Fruit fly (Drosophila melanogaster) whole organism, embryonic: ENCODE measurements around the gene CG14535.

ENCODE experiments used
- ATbp ChIP-seq: fragments of 200-800 bp; sonication (Bioruptor generic); optimal IDR thresholded peaks from 2 replicates; lab custom pipeline; 2017; ENCODE audit warnings: missing biosample characterization, mild to moderate bottlenecking, missing genetic modification characterization, missing genetic modification reagents
- Atf6 ChIP-seq: fragments of 200-800 bp; sonication (Bioruptor generic); IDR thresholded peaks from 2 replicates; pipeline ENCODE4 v1.3.6; 2022; ENCODE audit warnings: missing biosample characterization, missing genetic modification characterization
- B-H1 ChIP-seq: fragments of 200-800 bp; sonication (Bioruptor generic); IDR thresholded peaks from 3 replicates; pipeline ENCODE4 v1.3.6; 2022; ENCODE audit warnings: missing biosample characterization, missing genetic modification characterization
- Blimp-1 ChIP-seq: fragments of 200-800 bp; sonication (Bioruptor generic); optimal IDR thresholded peaks from 3 replicates; lab custom pipeline; 2018; ENCODE audit warnings: missing biosample characterization, missing genetic modification characterization, mild to moderate bottlenecking, moderate library complexity, missing genetic modification reagents
- CG12155 ChIP-seq: fragments of 200-800 bp; sonication (Bioruptor generic); optimal IDR thresholded peaks from 3 replicates; lab custom pipeline; 2016; ENCODE audit warnings: missing biosample characterization, missing genetic modification characterization
- CG12236 ChIP-seq: fragments of 200-800 bp; sonication (Bioruptor generic); optimal IDR thresholded peaks from 2 replicates; lab custom pipeline; 2016; ENCODE audit warnings: missing biosample characterization, missing genetic modification characterization
- CG12769 ChIP-seq: fragments of 200-800 bp; sonication (Bioruptor generic); optimal IDR thresholded peaks from 2 replicates; lab custom pipeline; 2019; ENCODE audit warnings: missing biosample characterization, mild to moderate bottlenecking, missing genetic modification characterization, moderate library complexity
- CG12942 ChIP-seq: fragments of 200-800 bp; sonication (Bioruptor generic); optimal IDR thresholded peaks from 3 replicates; lab custom pipeline; 2016; ENCODE audit warnings: missing biosample characterization, missing genetic modification characterization
- CG13296 ChIP-seq: fragments of 200-800 bp; sonication (Bioruptor generic); optimal IDR thresholded peaks from 3 replicates; lab custom pipeline; 2018; ENCODE audit warnings: missing biosample characterization, mild to moderate bottlenecking, missing genetic modification characterization
- CG14667 ChIP-seq: fragments of 200-800 bp; sonication (Bioruptor generic); IDR thresholded peaks from 2 replicates; pipeline ENCODE4 v1.3.6; 2022; ENCODE audit warnings: missing biosample characterization, missing genetic modification characterization
- CG14710 ChIP-seq: fragments of 200-800 bp; sonication (Bioruptor generic); optimal IDR thresholded peaks from 3 replicates; lab custom pipeline; 2019; ENCODE audit warnings: missing biosample characterization, mild to moderate bottlenecking, missing genetic modification characterization, moderate library complexity
- CG1603 ChIP-seq: fragments of 200-800 bp; sonication (Bioruptor generic); optimal IDR thresholded peaks from 2 replicates; lab custom pipeline; 2019; ENCODE audit warnings: missing biosample characterization, mild to moderate bottlenecking, missing genetic modification characterization, moderate library complexity
- CG17385 ChIP-seq: fragments of 200-800 bp; sonication (Bioruptor generic); optimal IDR thresholded peaks from 3 replicates; lab custom pipeline; 2018; ENCODE audit warnings: missing biosample characterization, mild to moderate bottlenecking, missing genetic modification characterization
- CG17568 ChIP-seq: fragments of 200-800 bp; sonication (Bioruptor generic); optimal IDR thresholded peaks from 2 replicates; lab custom pipeline; 2018; ENCODE audit warnings: missing biosample characterization, mild to moderate bottlenecking, missing genetic modification characterization, moderate library complexity
- CG2120 ChIP-seq: fragments of 200-800 bp; sonication (Bioruptor generic); optimal IDR thresholded peaks from 3 replicates; lab custom pipeline; 2016; ENCODE audit warnings: missing biosample characterization, missing genetic modification characterization
- CG34422 ChIP-seq: fragments of 200-800 bp; sonication (Bioruptor generic); IDR thresholded peaks from 3 replicates; pipeline ENCODE4 v1.3.6; 2022; ENCODE audit warnings: missing biosample characterization, missing genetic modification characterization
- CG43689 ChIP-seq: fragments of 200-800 bp; sonication (Bioruptor generic); IDR thresholded peaks from 2 replicates; pipeline ENCODE4 v1.3.6; 2022; ENCODE audit warnings: missing biosample characterization, missing genetic modification characterization
- CG5180 ChIP-seq: fragments of 200-800 bp; sonication (Bioruptor generic); optimal IDR thresholded peaks from 3 replicates; lab custom pipeline; 2017; ENCODE audit warnings: missing biosample characterization, missing genetic modification characterization, mild to moderate bottlenecking, moderate library complexity, missing genetic modification reagents
- CG6689 ChIP-seq: fragments of 200-800 bp; sonication (Bioruptor generic); IDR thresholded peaks from 2 replicates; pipeline ENCODE4 v1.3.6; 2022; ENCODE audit warnings: missing biosample characterization, missing genetic modification characterization
- CG6813 ChIP-seq: fragments of 200-800 bp; sonication (Bioruptor generic); optimal IDR thresholded peaks from 2 replicates; lab custom pipeline; 2017; ENCODE audit warnings: missing biosample characterization, missing genetic modification characterization, mild to moderate bottlenecking, moderate library complexity, missing genetic modification reagents
- CG7839 ChIP-seq: fragments of 200-800 bp; sonication (Bioruptor generic); optimal IDR thresholded peaks from 3 replicates; lab custom pipeline; 2018; ENCODE audit warnings: missing biosample characterization, mild to moderate bottlenecking, missing genetic modification characterization, moderate library complexity
- CG7928 ChIP-seq: fragments of 200-800 bp; sonication (Bioruptor generic); optimal IDR thresholded peaks from 2 replicates; lab custom pipeline; 2017; ENCODE audit warnings: missing biosample characterization, mild to moderate bottlenecking, missing genetic modification characterization
- CG8388 ChIP-seq: fragments of 200-800 bp; sonication (Bioruptor generic); optimal IDR thresholded peaks from 2 replicates; lab custom pipeline; 2019; ENCODE audit warnings: missing biosample characterization, mild to moderate bottlenecking, missing genetic modification characterization, moderate library complexity
- CG9609 ChIP-seq: fragments of 200-800 bp; sonication (Bioruptor generic); optimal IDR thresholded peaks from 3 replicates; lab custom pipeline; 2016; ENCODE audit warnings: missing biosample characterization, missing genetic modification characterization
- D19B ChIP-seq: fragments of 200-800 bp; sonication (Bioruptor generic); optimal IDR thresholded peaks from 2 replicates; lab custom pipeline; 2017; ENCODE audit warnings: missing biosample characterization, mild to moderate bottlenecking, missing genetic modification characterization
- Dip2 ChIP-seq: fragments of 200-800 bp; sonication (Bioruptor generic); IDR thresholded peaks from 2 replicates; pipeline ENCODE4 v1.3.6; 2022; ENCODE audit warnings: missing biosample characterization, missing genetic modification characterization
- Drgx ChIP-seq: fragments of 200-800 bp; sonication (Bioruptor generic); IDR thresholded peaks from 2 replicates; pipeline ENCODE4 v1.3.6; 2022; ENCODE audit warnings: missing biosample characterization, missing genetic modification characterization
- Gsc ChIP-seq: fragments of 200-800 bp; sonication (Bioruptor generic); IDR thresholded peaks from 2 replicates; pipeline ENCODE4 v1.3.6; 2022; ENCODE audit warnings: missing biosample characterization, missing genetic modification characterization
- Hr51 ChIP-seq, 2 experiments: fragments of 200-800 bp; sonication (Bioruptor generic); optimal IDR thresholded peaks; 2 replicates in 1 of 2; 3 replicates in 1 of 2; lab custom pipeline; 2016 to 2018; ENCODE audit warnings: missing biosample characterization in 2 of 2, missing genetic modification characterization in 2 of 2, mild to moderate bottlenecking in 1 of 2, moderate library complexity in 1 of 2
- Hr78 ChIP-seq, 2 experiments: fragments of 200-800 bp in 1 of 2; fragments of >200 bp in 1 of 2; sonication (Bioruptor generic) in 1 of 2; optimal IDR thresholded peaks; 2 replicates each; lab custom pipeline; 2017 to 2019; ENCODE audit warnings: missing biosample characterization in 2 of 2, missing genetic modification characterization in 2 of 2, mild to moderate bottlenecking in 1 of 2, moderate library complexity in 1 of 2
- Lpt ChIP-seq: fragments of >200 bp; optimal IDR thresholded peaks from 2 replicates; lab custom pipeline; 2018; ENCODE audit warnings: missing biosample characterization, missing genetic modification characterization
- Poxn ChIP-seq: fragments of 200-800 bp; sonication (Bioruptor generic); IDR thresholded peaks from 2 replicates; pipeline ENCODE4 v1.3.6; 2022; ENCODE audit warnings: missing biosample characterization, missing genetic modification characterization
- Rfx ChIP-seq: fragments of 200-800 bp; sonication (Bioruptor generic); IDR thresholded peaks from 2 replicates; pipeline ENCODE4 v1.3.6; 2022; ENCODE audit warnings: missing biosample characterization, missing genetic modification characterization
- Ssrp ChIP-seq: fragments of 200-800 bp; sonication (Bioruptor generic); optimal IDR thresholded peaks from 2 replicates; lab custom pipeline; 2018; ENCODE audit warnings: missing biosample characterization, mild to moderate bottlenecking, missing genetic modification characterization, moderate library complexity
- bigmax ChIP-seq: fragments of 200-800 bp; sonication (Bioruptor generic); optimal IDR thresholded peaks from 2 replicates; lab custom pipeline; 2018; ENCODE audit warnings: missing biosample characterization, mild to moderate bottlenecking, missing genetic modification characterization
- cg ChIP-seq: fragments of 200-800 bp; sonication (Bioruptor generic); optimal IDR thresholded peaks from 3 replicates; lab custom pipeline; 2019; ENCODE audit warnings: missing biosample characterization, mild to moderate bottlenecking, missing genetic modification characterization, moderate library complexity
- chn ChIP-seq: fragments of 200-800 bp; sonication (Bioruptor generic); optimal IDR thresholded peaks from 2 replicates; lab custom pipeline; 2016; ENCODE audit warnings: missing biosample characterization, missing genetic modification characterization
- ci ChIP-seq: fragments of 200-800 bp; sonication (Bioruptor generic); IDR thresholded peaks from 3 replicates; pipeline ENCODE4 v1.3.6; 2022; ENCODE audit warnings: missing biosample characterization, missing genetic modification characterization
- corto ChIP-seq: fragments of 200-800 bp; sonication (Bioruptor generic); optimal IDR thresholded peaks from 2 replicates; lab custom pipeline; 2016; ENCODE audit warnings: missing biosample characterization, mild to moderate bottlenecking, missing genetic modification characterization, moderate library complexity
- grau ChIP-seq: fragments of 200-800 bp; optimal IDR thresholded peaks from 3 replicates; lab custom pipeline; 2019; ENCODE audit warnings: missing biosample characterization, mild to moderate bottlenecking, missing genetic modification characterization, moderate library complexity
- kni ChIP-seq: fragments of 200-800 bp; sonication (Bioruptor generic); optimal IDR thresholded peaks from 3 replicates; lab custom pipeline; 2017; ENCODE audit warnings: mild to moderate bottlenecking, missing biosample characterization, missing genetic modification reagents, missing genetic modification characterization
- lab ChIP-seq: fragments of 200-800 bp; sonication (Bioruptor generic); optimal IDR thresholded peaks from 3 replicates; lab custom pipeline; 2017; ENCODE audit warnings: missing biosample characterization, missing genetic modification characterization, mild to moderate bottlenecking, moderate library complexity, missing genetic modification reagents
- nom ChIP-seq: fragments of 200-800 bp; sonication (Bioruptor generic); optimal IDR thresholded peaks from 2 replicates; lab custom pipeline; 2017; ENCODE audit warnings: missing biosample characterization, missing genetic modification characterization, mild to moderate bottlenecking, moderate library complexity, missing genetic modification reagents
- repo ChIP-seq: fragments of 200-800 bp; sonication (Bioruptor generic); optimal IDR thresholded peaks from 2 replicates; lab custom pipeline; 2016; ENCODE audit warnings: missing biosample characterization, missing genetic modification characterization
- slou ChIP-seq: fragments of 200-800 bp; sonication (Bioruptor generic); optimal IDR thresholded peaks from 3 replicates; lab custom pipeline; 2016; ENCODE audit warnings: missing biosample characterization, missing genetic modification characterization
- sna ChIP-seq: fragments of 200-800 bp; sonication (Bioruptor generic); IDR thresholded peaks from 2 replicates; pipeline ENCODE4 v1.3.6; 2022; ENCODE audit warnings: missing biosample characterization, missing genetic modification characterization; ENCODE audit not compliant: partially characterized antibody
- sqz ChIP-seq: fragments of 200-800 bp; sonication (Bioruptor generic); optimal IDR thresholded peaks from 3 replicates; lab custom pipeline; 2018; ENCODE audit warnings: missing biosample characterization, mild to moderate bottlenecking, missing genetic modification characterization
- tap ChIP-seq: fragments of 200-800 bp; optimal IDR thresholded peaks from 3 replicates; lab custom pipeline; 2019; ENCODE audit warnings: missing biosample characterization, mild to moderate bottlenecking, missing genetic modification characterization, moderate library complexity
- tin ChIP-seq: fragments of 200-800 bp; sonication (Bioruptor generic); optimal IDR thresholded peaks from 3 replicates; lab custom pipeline; 2016; ENCODE audit warnings: missing biosample characterization, missing genetic modification characterization
- toy ChIP-seq: fragments of 200-800 bp; sonication (Bioruptor generic); IDR thresholded peaks from 2 replicates; pipeline ENCODE4 v1.3.6; 2022; ENCODE audit warnings: missing biosample characterization, missing genetic modification characterization

The CG14535 gene

dm6 chr2L:7828901-7829300 lies 26.4 kb downstream of the CG14535 start:
- TF ChIP-seq nom (GFP tag; lab: Kevin White, UChicago) (peak; percentile 8), B-H1 (no peak), Atf6 (GFP tag; lab: Robert Waterston, UW) (no peak), Hr51 (GFP tag; optimal IDR thresholded peaks at IDR 0.05; lab: Kevin White, UChicago) (no peak), Lpt (no peak), CG12236 (GFP tag; lab: Kevin White, UChicago) (no peak), CG34422 (GFP tag; lab: Robert Waterston, UW) (peak; percentile 19; the same call in 1 of the 3 replicates), chn (GFP tag; lab: Kevin White, UChicago) (no peak), CG17568 (GFP tag; lab: Kevin White, UChicago) (peak; percentile 20), D19B (no peak), lab (GFP tag; lab: Kevin White, UChicago) (peak; percentile 23), CG43689 (GFP tag; lab: Robert Waterston, UW) (no peak), CG12769 (tag; lab: Kevin White, UChicago) (peak; percentile 68), CG6689 (peak; percentile 47; the same call in 1 of the 2 replicates), Dip2 (GFP tag; lab: Robert Waterston, UW) (no peak), CG9609 (GFP tag; lab: Kevin White, UChicago) (no peak), tin (GFP tag; lab: Kevin White, UChicago) (no peak), CG12942 (GFP tag; lab: Kevin White, UChicago) (no peak), CG8388 (GFP tag; lab: Kevin White, UChicago) (no peak), repo (peak; percentile 29), CG12155 (no peak), cg (GFP tag; lab: Kevin White, UChicago) (peak; percentile 70), CG1603 (tag; lab: Kevin White, UChicago) (peak; percentile 26), sna (GFP tag; lab: Robert Waterston, UW) (no peak), bigmax (GFP tag; lab: Kevin White, UChicago) (peak; percentile 96), Ssrp (tag; lab: Kevin White, UChicago) (no peak), ci (GFP tag; lab: Robert Waterston, UW) (peak; percentile 48; the same call in 1 of the 3 replicates), Poxn (GFP tag; lab: Robert Waterston, UW) (no peak), CG13296 (GFP tag; lab: Kevin White, UChicago) (peak; percentile 47), grau (tag; lab: Kevin White, UChicago) (no peak), sqz (GFP tag; lab: Kevin White, UChicago) (peak; percentile 17), CG7928 (GFP tag; lab: Kevin White, UChicago) (no peak), slou (GFP tag; lab: Kevin White, UChicago) (no peak), CG14710 (tag; lab: Kevin White, UChicago) (peak; percentile 27), Gsc (GFP tag; lab: Robert Waterston, UW) (no peak), kni (GFP tag; lab: Kevin White, UChicago) (peak; percentile 4), toy (GFP tag; lab: Robert Waterston, UW) (no peak), CG6813 (peak; percentile 61), CG7839 (tag; lab: Kevin White, UChicago) (no peak), corto (peak; percentile 7), Hr78 (GFP tag; optimal IDR thresholded peaks at IDR 0.05; lab: Kevin White, UChicago) (peak in 1 of 2 experiments; percentile 43), Blimp-1 (GFP tag; lab: Kevin White, UChicago) (peak; percentile 16), tap (tag; lab: Kevin White, UChicago) (no peak), Rfx (GFP tag; lab: Robert Waterston, UW) (peak; percentile 13; the same call in 1 of the 2 replicates), Drgx (GFP tag; lab: Robert Waterston, UW) (no peak), CG17385 (GFP tag; lab: Kevin White, UChicago) (peak; percentile 22), CG5180 (GFP tag; lab: Kevin White, UChicago) (peak; percentile 31), CG14667 (no peak), ATbp (peak; percentile 15), CG2120 (GFP tag; lab: Kevin White, UChicago) (no peak)
